Worm (Caenorhabditis elegans) whole organism, L2 larva: ENCODE data around the gene clec-58.
"Not testable (repeated sequence)": the region's sequence is repeated elsewhere in the genome, so short reads cannot be mapped to it uniquely, and the experiment has no call there.

ENCODE experiments used
- C34F6.9 ChIP-seq: fragments of 150-350 bp; optimal IDR thresholded peaks from 2 replicates; lab custom pipeline; 2014; ENCODE audit warnings: missing biosample characterization, missing genetic modification characterization
- F13H6.1 ChIP-seq: sonication (generic microtip); optimal IDR thresholded peaks from 2 replicates; lab custom pipeline; 2016; ENCODE audit warnings: missing genetic modification characterization, missing compliant biosample characterization
- R02D3.7 ChIP-seq: fragments of 150-350 bp; optimal IDR thresholded peaks from 2 replicates; lab custom pipeline; 2014; ENCODE audit warnings: missing biosample characterization, missing genetic modification characterization
- Y55F3AM.14 ChIP-seq: fragments of 200-800 bp; sonication (Bioruptor generic); optimal IDR thresholded peaks from 2 replicates; lab custom pipeline; 2018; ENCODE audit warnings: mild to moderate bottlenecking, missing genetic modification characterization, missing compliant biosample characterization
- ZK546.5 ChIP-seq: sonication (generic microtip); optimal IDR thresholded peaks from 2 replicates; lab custom pipeline; 2017; ENCODE audit warnings: missing biosample characterization, missing genetic modification characterization
- alr-1 ChIP-seq: fragments of 150-350 bp; optimal IDR thresholded peaks from 2 replicates; lab custom pipeline; 2014; ENCODE audit warnings: missing biosample characterization, missing genetic modification characterization
- aly-2 ChIP-seq: fragments of 150-350 bp; optimal IDR thresholded peaks from 2 replicates; lab custom pipeline; 2014; ENCODE audit warnings: missing biosample characterization, missing genetic modification characterization
- ama-1 ChIP-seq: fragments of 150-350 bp; optimal IDR thresholded peaks from 2 replicates; lab custom pipeline; 2018; ENCODE audit warnings: inconsistent platforms
- blmp-1 ChIP-seq: sonication (generic microtip); optimal IDR thresholded peaks from 2 replicates; lab custom pipeline; 2017; ENCODE audit warnings: missing genetic modification characterization, mild to moderate bottlenecking, missing compliant biosample characterization, antibody characterized with exemption, moderate library complexity; ENCODE audit not compliant: insufficient read depth
- ceh-16 ChIP-seq: fragments of 150-350 bp; optimal IDR thresholded peaks from 2 replicates; lab custom pipeline; 2014; ENCODE audit warnings: missing biosample characterization, missing genetic modification characterization
- ceh-82 ChIP-seq: fragments of 150-350 bp; optimal IDR thresholded peaks from 2 replicates; lab custom pipeline; 2014; ENCODE audit warnings: missing biosample characterization, missing genetic modification characterization
- dmd-4 ChIP-seq: sonication (generic microtip); optimal IDR thresholded peaks from 2 replicates; lab custom pipeline; 2017; ENCODE audit warnings: missing biosample characterization, missing genetic modification characterization
- elt-1 ChIP-seq: fragments of 150-350 bp; optimal IDR thresholded peaks from 2 replicates; lab custom pipeline; 2014; ENCODE audit warnings: missing biosample characterization, missing genetic modification characterization
- elt-3 ChIP-seq: sonication (generic microtip); optimal IDR thresholded peaks from 2 replicates; lab custom pipeline; 2017; ENCODE audit warnings: missing biosample characterization, missing genetic modification characterization
- fos-1 ChIP-seq: fragments of 150-350 bp; optimal IDR thresholded peaks from 2 replicates; lab custom pipeline; 2014; ENCODE audit warnings: missing biosample characterization, missing genetic modification characterization
- gmeb-1 ChIP-seq: fragments of 150-350 bp; optimal IDR thresholded peaks from 2 replicates; lab custom pipeline; 2014; ENCODE audit warnings: missing biosample characterization, missing genetic modification characterization
- lin-13 ChIP-seq: fragments of 150-350 bp; optimal IDR thresholded peaks from 2 replicates; lab custom pipeline; 2014; ENCODE audit warnings: missing biosample characterization, missing genetic modification reagents, missing genetic modification characterization
- lsy-2 ChIP-seq, 2 experiments: fragments of 150-350 bp in 1 of 2; sonication (generic microtip) in 1 of 2; optimal IDR thresholded peaks; 2 replicates each; lab custom pipeline; 2014 to 2017; ENCODE audit warnings: missing biosample characterization in 2 of 2, missing genetic modification characterization in 2 of 2
- mbf-1 ChIP-seq: sonication (generic microtip); optimal IDR thresholded peaks from 2 replicates; lab custom pipeline; 2017; ENCODE audit warnings: missing biosample characterization, missing genetic modification characterization
- nhr-10 ChIP-seq: sonication (generic microtip); optimal IDR thresholded peaks from 2 replicates; lab custom pipeline; 2017; ENCODE audit warnings: missing biosample characterization, missing genetic modification characterization
- nhr-11 ChIP-seq: fragments of 150-350 bp; optimal IDR thresholded peaks from 2 replicates; lab custom pipeline; 2014; ENCODE audit warnings: missing biosample characterization, missing genetic modification characterization
- nhr-12 ChIP-seq: fragments of 150-350 bp; optimal IDR thresholded peaks from 2 replicates; lab custom pipeline; 2014; ENCODE audit warnings: missing biosample characterization, missing genetic modification characterization
- nhr-129 ChIP-seq: fragments of 150-350 bp; optimal IDR thresholded peaks from 2 replicates; lab custom pipeline; 2014; ENCODE audit warnings: missing biosample characterization, missing genetic modification characterization
- nhr-21 ChIP-seq: fragments of 150-350 bp; optimal IDR thresholded peaks from 2 replicates; lab custom pipeline; 2014; ENCODE audit warnings: missing biosample characterization, missing genetic modification characterization
- nhr-25 ChIP-seq: fragments of 150-350 bp; sonication (generic microtip); optimal IDR thresholded peaks from 3 replicates; lab custom pipeline; 2014; ENCODE audit warnings: missing biosample characterization, missing genetic modification characterization
- nhr-6 ChIP-seq: fragments of 150-350 bp; optimal IDR thresholded peaks from 2 replicates; lab custom pipeline; 2014; ENCODE audit warnings: missing biosample characterization, missing genetic modification characterization
- nhr-77 ChIP-seq: fragments of 150-350 bp; optimal IDR thresholded peaks from 2 replicates; lab custom pipeline; 2014; ENCODE audit warnings: missing biosample characterization, missing genetic modification characterization
- sma-3 ChIP-seq: sonication (generic microtip); optimal IDR thresholded peaks from 2 replicates; lab custom pipeline; 2016; ENCODE audit warnings: missing genetic modification reagents, missing genetic modification characterization, missing compliant biosample characterization
- sma-9 ChIP-seq, 2 experiments: fragments of 150-350 bp in 1 of 2; sonication (generic microtip) in 1 of 2; optimal IDR thresholded peaks; 2 replicates each; lab custom pipeline; 2014 to 2016; ENCODE audit warnings: missing genetic modification characterization in 2 of 2, mild to moderate bottlenecking in 1 of 2, missing biosample characterization in 1 of 2, missing compliant biosample characterization in 1 of 2, missing genetic modification reagents in 1 of 2, moderate library complexity in 1 of 2
- unc-55 ChIP-seq: fragments of 150-350 bp; sonication (generic microtip); optimal IDR thresholded peaks from 3 replicates; lab custom pipeline; 2014; ENCODE audit warnings: missing biosample characterization, missing genetic modification reagents, missing genetic modification characterization
- unc-62 ChIP-seq: fragments of 150-350 bp; optimal IDR thresholded peaks from 2 replicates; lab custom pipeline; 2014; ENCODE audit warnings: missing biosample characterization, missing genetic modification reagents, missing genetic modification characterization
- zag-1 ChIP-seq: fragments of 150-350 bp; optimal IDR thresholded peaks from 2 replicates; lab custom pipeline; 2014; ENCODE audit warnings: missing biosample characterization, missing genetic modification characterization
- ztf-1 ChIP-seq: fragments of 200-800 bp; sonication (Bioruptor generic); conservative IDR thresholded peaks from 2 replicates; pipeline ENCODE4 v1.3.6; 2022; ENCODE audit warnings: missing genetic modification characterization, missing compliant biosample characterization
- ztf-11 ChIP-seq: sonication (generic microtip); optimal IDR thresholded peaks from 2 replicates; lab custom pipeline; 2017; ENCODE audit warnings: missing biosample characterization, missing genetic modification characterization
- ztf-4 ChIP-seq: fragments of 150-350 bp; optimal IDR thresholded peaks from 2 replicates; lab custom pipeline; 2014; ENCODE audit warnings: missing biosample characterization, missing genetic modification characterization

Gene clec-58

DNA sequence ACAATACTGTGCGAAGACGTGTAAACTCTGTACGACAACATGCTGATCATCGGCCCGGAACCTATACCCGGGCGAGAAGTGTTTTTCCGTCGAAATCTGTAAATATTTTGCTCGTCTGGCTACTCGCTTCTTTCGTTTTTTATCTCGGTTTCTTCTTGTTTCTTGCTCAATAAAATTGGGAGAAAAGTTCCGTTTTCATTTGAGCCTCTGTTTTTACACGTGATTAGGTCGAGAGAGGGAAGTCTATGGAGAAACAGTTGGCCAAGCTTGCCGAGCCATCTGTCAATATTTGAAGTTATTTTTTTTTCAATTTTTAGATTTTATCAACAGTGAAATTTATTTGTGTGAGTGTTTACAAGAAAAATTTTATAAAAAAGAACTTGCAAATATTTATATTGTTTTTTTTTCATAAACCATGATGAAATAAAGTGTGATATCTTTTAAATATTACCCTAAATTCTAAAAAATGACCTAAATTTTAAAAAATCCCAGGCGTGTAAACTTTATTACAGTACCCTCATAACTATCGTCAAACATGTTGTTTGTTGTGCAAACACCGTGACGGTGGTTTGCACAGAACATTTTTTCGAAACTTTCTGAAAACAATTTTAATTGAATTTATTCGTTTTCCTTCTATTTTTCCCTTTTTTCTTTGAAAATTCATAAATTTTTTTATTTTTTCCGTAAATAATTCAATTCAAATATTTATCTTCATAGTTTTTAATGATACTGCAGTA, 30.8 kb downstream of the clec-58 start:
- no peak for TF ChIP-seq sma-3
- TF ChIP-seq lin-13 (GFP tag; lab: Kevin White, UChicago), result no peak
- peak in 1 of 2 experiments; percentile 74 for TF ChIP-seq lsy-2 (tag; optimal IDR thresholded peaks at IDR 0.05; lab: Kevin White, UChicago)
- TF ChIP-seq ztf-1, result no peak
- TF ChIP-seq nhr-129, result peak; percentile 22
- TF ChIP-seq gmeb-1, result no peak
- peak; percentile 16 for TF ChIP-seq F13H6.1 (tag; lab: Kevin White, UChicago)
- TF ChIP-seq mbf-1, result no peak
- peak; percentile 34 for TF ChIP-seq sma-9 (GFP tag; optimal IDR thresholded peaks at IDR 0.05; lab: Kevin White, UChicago)
- no peak for TF ChIP-seq sma-9 (tag; optimal IDR thresholded peaks at IDR 0.05; lab: Kevin White, UChicago)
- TF ChIP-seq Y55F3AM.14 (GFP tag; lab: Kevin White, UChicago), result no peak
- no peak for TF ChIP-seq ceh-16 (tag; lab: Kevin White, UChicago)

DNA sequence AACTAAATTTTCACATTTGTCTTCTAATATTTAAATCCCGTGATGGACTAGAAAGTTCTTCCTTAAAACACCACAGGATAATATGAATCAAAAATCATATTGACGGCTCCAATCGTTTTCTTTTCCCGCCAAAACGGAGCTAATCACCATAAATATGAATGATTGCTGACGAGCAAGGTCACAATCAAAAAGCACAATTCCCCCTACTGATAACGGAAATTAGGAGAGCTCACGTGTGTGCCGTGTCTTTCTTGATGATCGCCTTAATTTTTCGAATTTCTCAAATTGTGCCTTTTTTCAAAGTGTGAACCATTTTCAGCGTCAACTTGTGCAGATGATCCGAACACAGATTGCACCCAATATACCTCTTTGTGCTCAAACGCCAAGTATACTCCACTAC, 32.0 kb downstream of the clec-58 start:
- TF ChIP-seq fos-1 (tag; lab: Kevin White, UChicago) (peak; percentile 43), ama-1 (lab: Kevin White, UChicago) (no peak), sma-9 (GFP tag; optimal IDR thresholded peaks at IDR 0.05; lab: Kevin White, UChicago) (peak; percentile 50), sma-9 (tag; optimal IDR thresholded peaks at IDR 0.05; lab: Kevin White, UChicago) (no peak)

DNA sequence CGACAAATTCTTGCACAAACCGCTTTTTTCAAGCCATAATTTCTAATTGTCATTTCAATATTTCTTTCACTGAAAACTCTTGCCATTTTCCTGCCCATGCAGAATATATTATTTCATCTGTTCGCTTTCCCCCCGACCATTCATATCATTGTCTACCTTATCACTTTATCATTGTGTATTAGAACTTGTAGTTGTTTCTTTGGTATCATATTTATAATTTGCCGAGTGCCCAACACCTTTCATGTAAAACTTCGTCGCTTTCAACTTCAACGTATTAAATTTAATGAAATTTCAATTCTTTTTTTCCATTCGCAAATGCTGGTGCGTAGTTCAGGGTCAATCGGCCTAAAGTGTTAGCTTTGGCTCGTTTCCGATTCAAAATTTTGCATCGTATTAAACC, 33.1 kb downstream of the clec-58 start, which contains the start of gene ZK673.1:
ZK673.1 (plus strand) TSS at position 301 of the 400 bp plus-strand sequence.
- TF ChIP-seq nhr-21; ceh-82 (tag; lab: Kevin White, UChicago); nhr-129: not testable (repeated sequence)

DNA sequence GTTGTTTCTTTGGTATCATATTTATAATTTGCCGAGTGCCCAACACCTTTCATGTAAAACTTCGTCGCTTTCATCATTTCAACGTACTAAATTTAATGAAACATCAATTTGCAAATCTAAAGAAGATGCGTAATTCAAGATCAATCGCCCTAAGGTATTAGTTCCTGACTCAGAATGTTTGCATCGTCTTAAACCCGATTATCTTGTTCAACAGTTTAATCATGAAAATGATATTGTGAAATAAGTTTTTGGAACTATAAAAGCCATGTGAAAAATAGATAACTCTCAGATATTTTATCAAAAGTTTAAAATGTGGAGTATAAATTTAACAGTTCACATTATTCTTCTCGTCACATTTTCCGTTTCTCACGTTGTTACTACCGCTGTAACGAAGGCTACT, 36.0 kb downstream of the clec-58 start, which contains the start of gene E04D5.4:
E04D5.4 (plus strand) TSS at position 301 of the 400 bp plus-strand sequence.
- TF ChIP-seq Y55F3AM.14 (GFP tag; lab: Kevin White, UChicago) (no peak), nhr-129 (no peak), ceh-16 (tag; lab: Kevin White, UChicago) (no peak), nhr-12 (no peak), nhr-21 (no peak), sma-3 (no peak), elt-3 (tag; lab: Kevin White, UChicago) (no peak), nhr-6 (tag; lab: Kevin White, UChicago) (no peak), nhr-10 (tag; lab: Kevin White, UChicago) (no peak), nhr-77 (no peak), ZK546.5 (tag; lab: Kevin White, UChicago) (no peak), zag-1 (tag; lab: Kevin White, UChicago) (no peak), blmp-1 (tag; lab: Kevin White, UChicago) (no peak), elt-1 (tag; lab: Kevin White, UChicago) (no peak), C34F6.9 (tag; lab: Kevin White, UChicago) (no peak), ztf-4 (tag; lab: Kevin White, UChicago) (no peak), unc-55 (GFP tag; lab: Kevin White, UChicago) (no peak), lin-13 (GFP tag; lab: Kevin White, UChicago) (no peak), nhr-25 (no peak), F13H6.1 (tag; lab: Kevin White, UChicago) (no peak)

DNA sequence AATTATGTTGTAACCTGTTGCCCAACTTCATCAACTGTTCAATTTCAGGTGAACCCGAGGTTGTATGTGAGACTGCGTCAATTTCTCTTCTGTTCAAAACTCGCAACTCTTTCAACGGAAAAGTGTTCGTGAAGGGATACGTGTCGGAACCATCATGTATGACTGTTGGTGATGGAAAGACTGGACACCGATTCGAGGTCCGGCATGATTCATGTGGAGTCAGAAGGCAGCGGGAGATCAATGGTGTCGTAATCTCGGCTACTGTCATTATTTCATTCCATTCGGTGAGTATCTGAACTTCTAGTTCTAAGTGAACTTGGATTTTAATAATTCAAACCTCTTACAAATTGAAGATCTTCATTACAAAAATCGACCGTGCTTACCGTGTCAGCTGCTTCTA, 38.1 kb downstream of the clec-58 start:
- TF ChIP-seq unc-62 (GFP tag; lab: Kevin White, UChicago), result no peak
- TF ChIP-seq alr-1, result no peak
- no peak for TF ChIP-seq nhr-77
- TF ChIP-seq R02D3.7 (tag; lab: Kevin White, UChicago), result no peak
- TF ChIP-seq nhr-6 (tag; lab: Kevin White, UChicago), result no peak
- TF ChIP-seq nhr-12, result no peak
- TF ChIP-seq lin-13 (GFP tag; lab: Kevin White, UChicago), result no peak
- no peak for TF ChIP-seq ceh-16 (tag; lab: Kevin White, UChicago)
- no peak for TF ChIP-seq aly-2 (tag; lab: Kevin White, UChicago)
- TF ChIP-seq fos-1 (tag; lab: Kevin White, UChicago), result no peak
- no peak for TF ChIP-seq nhr-11 (tag; lab: Kevin White, UChicago)
- TF ChIP-seq dmd-4 (tag; lab: Kevin White, UChicago), result no peak
- TF ChIP-seq ztf-1, result no peak
- no peak for TF ChIP-seq Y55F3AM.14 (GFP tag; lab: Kevin White, UChicago)
- no peak for TF ChIP-seq ztf-11
- no peak for TF ChIP-seq gmeb-1
- no peak for TF ChIP-seq ama-1 (lab: Kevin White, UChicago)
